Worm (Caenorhabditis elegans) whole organism, midembryonic: ENCODE data around the gene srw-87.

Source experiments
- T22C8.4 ChIP-seq: fragments of 200-800 bp; sonication (Bioruptor generic); IDR thresholded peaks from 2 replicates; pipeline ENCODE4 v1.3.6; 2022; ENCODE audit warnings: missing genetic modification characterization, missing compliant biosample characterization
- klf-2 ChIP-seq: fragments of 200-800 bp; sonication (Bioruptor generic); conservative IDR thresholded peaks from 2 replicates; pipeline ENCODE4 v1.3.6; 2022; ENCODE audit warnings: missing genetic modification reagents, missing genetic modification characterization, missing compliant biosample characterization
- ref-1 ChIP-seq: fragments of 200-800 bp; sonication (Bioruptor generic); conservative IDR thresholded peaks from 2 replicates; pipeline ENCODE4 v1.3.6; 2022; ENCODE audit warnings: missing genetic modification reagents, missing genetic modification characterization, missing compliant biosample characterization

DNA sequence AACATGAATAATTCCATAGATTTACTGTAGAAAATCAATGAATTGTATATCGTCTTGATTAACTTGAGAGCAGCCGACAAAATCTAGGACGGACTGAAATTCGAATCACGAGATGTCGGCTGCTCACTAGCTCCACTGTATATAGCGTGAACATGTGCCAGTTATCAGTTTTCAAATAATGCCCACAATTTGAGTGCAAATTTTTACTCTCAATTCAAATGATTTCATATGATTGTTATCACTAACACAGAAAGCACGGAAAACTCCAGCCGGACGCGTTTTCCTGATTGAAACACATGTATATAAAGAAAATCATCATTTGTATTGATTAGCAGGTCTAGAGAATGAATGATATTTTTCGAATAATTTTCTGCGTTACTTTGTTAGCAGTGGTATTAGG is 44.0 kb upstream of the srw-87 start, which contains the start of gene oac-5:
- TF ChIP-seq ref-1 (GFP tag; lab: Robert Waterston, UW) (no peak), T22C8.4 (GFP tag; lab: Robert Waterston, UW) (no peak), klf-2 (GFP tag; lab: Robert Waterston, UW) (no peak)
